Fruit fly (Drosophila melanogaster) whole organism, embryonic: ENCODE results near the gene CG3984.
A peak's percentile ranks its signal among the peaks of the same experiment; 100 is the strongest.

Experiments
- Adf1 ChIP-seq: fragments of 200-800 bp; sonication (Bioruptor generic); IDR thresholded peaks from 2 replicates; pipeline ENCODE4 v1.3.6; 2022; ENCODE audit warnings: missing biosample characterization, missing genetic modification characterization
- Atf6 ChIP-seq: fragments of 200-800 bp; sonication (Bioruptor generic); IDR thresholded peaks from 2 replicates; pipeline ENCODE4 v1.3.6; 2022; ENCODE audit warnings: missing biosample characterization, missing genetic modification characterization
- Awh ChIP-seq: fragments of 200-800 bp; sonication (Bioruptor generic); IDR thresholded peaks from 2 replicates; pipeline ENCODE4, ENCODE4 v1.3.6; 2022; ENCODE audit warnings: missing biosample characterization, missing genetic modification characterization
- CG12071 ChIP-seq: fragments of 200-800 bp; sonication (Bioruptor generic); optimal IDR thresholded peaks from 3 replicates; lab custom pipeline; 2018; ENCODE audit warnings: missing biosample characterization, mild to moderate bottlenecking, missing genetic modification characterization
- CG12219 ChIP-seq: fragments of 200-800 bp; sonication (Bioruptor generic); optimal IDR thresholded peaks from 3 replicates; lab custom pipeline; 2018; ENCODE audit warnings: missing biosample characterization, mild to moderate bottlenecking, missing genetic modification characterization
- CG12299 ChIP-seq: fragments of 200-800 bp; sonication (Bioruptor generic); optimal IDR thresholded peaks from 2 replicates; lab custom pipeline; 2018; ENCODE audit warnings: missing biosample characterization, mild to moderate bottlenecking, missing genetic modification characterization
- CG13123 ChIP-seq: fragments of 200-800 bp; sonication (Bioruptor generic); optimal IDR thresholded peaks from 2 replicates; lab custom pipeline; 2016; ENCODE audit warnings: missing biosample characterization, missing genetic modification characterization
- CG14441 ChIP-seq: fragments of 200-800 bp; sonication (Bioruptor generic); IDR thresholded peaks from 2 replicates; pipeline ENCODE4 v1.3.6; 2022; ENCODE audit warnings: missing biosample characterization, missing genetic modification characterization
- CG15073 ChIP-seq: fragments of 200-800 bp; sonication (Bioruptor generic); optimal IDR thresholded peaks from 2 replicates; lab custom pipeline; 2016; ENCODE audit warnings: missing biosample characterization, missing genetic modification characterization
- CG1603 ChIP-seq: fragments of 200-800 bp; sonication (Bioruptor generic); optimal IDR thresholded peaks from 2 replicates; lab custom pipeline; 2019; ENCODE audit warnings: missing biosample characterization, mild to moderate bottlenecking, missing genetic modification characterization, moderate library complexity
- CG30403 ChIP-seq: fragments of 200-800 bp; sonication (Bioruptor generic); optimal IDR thresholded peaks from 3 replicates; lab custom pipeline; 2016; ENCODE audit warnings: missing biosample characterization, missing genetic modification characterization
- CG31388 ChIP-seq: fragments of 200-800 bp; sonication (Bioruptor generic); optimal IDR thresholded peaks from 2 replicates; lab custom pipeline; 2016; ENCODE audit warnings: missing biosample characterization, missing genetic modification characterization
- CG3407 ChIP-seq: fragments of 200-800 bp; sonication (Bioruptor generic); optimal IDR thresholded peaks from 2 replicates; lab custom pipeline; 2018; ENCODE audit warnings: missing biosample characterization, mild to moderate bottlenecking, missing genetic modification characterization
- CG4328 ChIP-seq: fragments of 200-800 bp; sonication (Bioruptor generic); optimal IDR thresholded peaks from 3 replicates; lab custom pipeline; 2017; ENCODE audit warnings: missing biosample characterization, missing genetic modification reagents, missing genetic modification characterization
- CG4617 ChIP-seq: fragments of 200-800 bp; sonication (Bioruptor generic); optimal IDR thresholded peaks from 3 replicates; lab custom pipeline; 2016; ENCODE audit warnings: missing biosample characterization, missing genetic modification characterization, borderline replicate concordance
- CG7928 ChIP-seq: fragments of 200-800 bp; sonication (Bioruptor generic); optimal IDR thresholded peaks from 2 replicates; lab custom pipeline; 2017; ENCODE audit warnings: missing biosample characterization, mild to moderate bottlenecking, missing genetic modification characterization
- CG8944 ChIP-seq: fragments of 200-800 bp; sonication (Bioruptor generic); optimal IDR thresholded peaks from 3 replicates; lab custom pipeline; 2016; ENCODE audit warnings: missing biosample characterization, missing genetic modification characterization
- D19A ChIP-seq: fragments of 200-800 bp; optimal IDR thresholded peaks from 3 replicates; lab custom pipeline; 2019; ENCODE audit warnings: missing biosample characterization, mild to moderate bottlenecking, missing genetic modification characterization, moderate library complexity
- Ets65A ChIP-seq: fragments of 200-800 bp; sonication (Bioruptor generic); peaks from one replicate; lab custom pipeline; 2016; ENCODE audit warnings: missing biosample characterization, missing genetic modification characterization
- GATAe ChIP-seq: fragments of 200-800 bp; sonication (Bioruptor generic); conservative IDR thresholded peaks from 2 replicates; pipeline ENCODE4 v1.3.6; 2022; ENCODE audit warnings: missing biosample characterization, missing genetic modification characterization
- Gsc ChIP-seq: fragments of 200-800 bp; sonication (Bioruptor generic); IDR thresholded peaks from 2 replicates; pipeline ENCODE4 v1.3.6; 2022; ENCODE audit warnings: missing biosample characterization, missing genetic modification characterization
- H15 ChIP-seq: fragments of 200-800 bp; sonication (Bioruptor generic); IDR thresholded peaks from 3 replicates; pipeline ENCODE4 v1.3.6; 2022; ENCODE audit warnings: missing biosample characterization, missing genetic modification characterization
- HmgZ ChIP-seq: fragments of 200-800 bp; sonication (Bioruptor generic); optimal IDR thresholded peaks from 2 replicates; lab custom pipeline; 2018; ENCODE audit warnings: missing biosample characterization, mild to moderate bottlenecking, missing genetic modification characterization
- Hr39 ChIP-seq: fragments of >200 bp; optimal IDR thresholded peaks from 2 replicates; lab custom pipeline; 2017
- Lhr ChIP-seq: fragments of 200-800 bp; sonication (Bioruptor generic); optimal IDR thresholded peaks from 3 replicates; lab custom pipeline; 2017; ENCODE audit warnings: mild to moderate bottlenecking, missing biosample characterization, missing genetic modification reagents, missing genetic modification characterization
- Lpt ChIP-seq: fragments of >200 bp; optimal IDR thresholded peaks from 2 replicates; lab custom pipeline; 2018; ENCODE audit warnings: missing biosample characterization, missing genetic modification characterization
- Myb ChIP-seq: fragments of 200-800 bp; sonication (Bioruptor generic); optimal IDR thresholded peaks from 2 replicates; lab custom pipeline; 2016; ENCODE audit warnings: missing biosample characterization, missing genetic modification characterization
- NFAT ChIP-seq: fragments of 200-800 bp; sonication (Bioruptor generic); IDR thresholded peaks from 2 replicates; pipeline ENCODE4 v1.3.6; 2022; ENCODE audit warnings: missing biosample characterization, missing genetic modification characterization
- Oaz ChIP-seq: fragments of 200-800 bp; sonication (Bioruptor generic); IDR thresholded peaks from 2 replicates; pipeline ENCODE4 v1.3.6; 2022; ENCODE audit warnings: missing biosample characterization, missing genetic modification characterization
- Poxn ChIP-seq: fragments of 200-800 bp; sonication (Bioruptor generic); IDR thresholded peaks from 2 replicates; pipeline ENCODE4 v1.3.6; 2022; ENCODE audit warnings: missing biosample characterization, missing genetic modification characterization
- Sry-δ ChIP-seq: fragments of 200-800 bp; sonication (Bioruptor generic); optimal IDR thresholded peaks from 2 replicates; lab custom pipeline; 2016; ENCODE audit warnings: missing biosample characterization, missing genetic modification characterization
- amos ChIP-seq: fragments of 200-800 bp; sonication (Bioruptor generic); IDR thresholded peaks from 2 replicates; pipeline ENCODE4 v1.3.6; 2022; ENCODE audit warnings: missing biosample characterization, missing genetic modification characterization; ENCODE audit not compliant: partially characterized antibody
- aop ChIP-seq: fragments of 200-800 bp; sonication (Bioruptor generic); IDR thresholded peaks from 2 replicates; pipeline ENCODE4 v1.3.6; 2022; ENCODE audit warnings: missing biosample characterization, missing genetic modification characterization
- ash1 ChIP-seq: fragments of 200-800 bp; sonication (Bioruptor generic); optimal IDR thresholded peaks from 2 replicates; lab custom pipeline; 2018; ENCODE audit warnings: missing biosample characterization, mild to moderate bottlenecking, missing genetic modification characterization
- bsh ChIP-seq, 2 experiments: fragments of 200-800 bp; sonication (Bioruptor generic); optimal IDR thresholded peaks; 2 replicates each; lab custom pipeline; 2017 to 2018; ENCODE audit warnings: mild to moderate bottlenecking in 2 of 2, missing biosample characterization in 2 of 2, missing genetic modification characterization in 2 of 2, moderate library complexity in 1 of 2
- chif ChIP-seq, 2 experiments: fragments of 200-800 bp; sonication (Bioruptor generic); optimal IDR thresholded peaks; 3 replicates each; lab custom pipeline; 2016; ENCODE audit warnings: missing biosample characterization in 2 of 2, missing genetic modification characterization in 2 of 2
- ci ChIP-seq: fragments of 200-800 bp; sonication (Bioruptor generic); IDR thresholded peaks from 3 replicates; pipeline ENCODE4 v1.3.6; 2022; ENCODE audit warnings: missing biosample characterization, missing genetic modification characterization
- dmrt11E ChIP-seq: fragments of 200-800 bp; sonication (Bioruptor generic); optimal IDR thresholded peaks from 3 replicates; lab custom pipeline; 2018; ENCODE audit warnings: missing biosample characterization, mild to moderate bottlenecking, missing genetic modification characterization, moderate library complexity
- ewg ChIP-seq: fragments of 200-800 bp; sonication (Bioruptor generic); optimal IDR thresholded peaks from 3 replicates; lab custom pipeline; 2017; ENCODE audit warnings: mild to moderate bottlenecking, missing biosample characterization, missing genetic modification reagents, missing genetic modification characterization
- fd102C ChIP-seq: fragments of 200-800 bp; sonication (Bioruptor generic); optimal IDR thresholded peaks from 2 replicates; lab custom pipeline; 2018; ENCODE audit warnings: missing biosample characterization, mild to moderate bottlenecking, missing genetic modification characterization, moderate library complexity
- fd3F ChIP-seq: fragments of 200-800 bp; sonication (Bioruptor generic); optimal IDR thresholded peaks from 2 replicates; lab custom pipeline; 2018; ENCODE audit warnings: missing biosample characterization, mild to moderate bottlenecking, missing genetic modification characterization, moderate library complexity
- her ChIP-seq: fragments of 200-800 bp; sonication (Bioruptor generic); optimal IDR thresholded peaks from 2 replicates; lab custom pipeline; 2016; ENCODE audit warnings: missing biosample characterization, missing genetic modification characterization
- ind ChIP-seq: fragments of 200-800 bp; sonication (Bioruptor generic); optimal IDR thresholded peaks from 3 replicates; lab custom pipeline; 2016; ENCODE audit warnings: missing biosample characterization, missing genetic modification characterization
- jumu ChIP-seq: fragments of 200-800 bp; sonication (Bioruptor generic); optimal IDR thresholded peaks from 3 replicates; lab custom pipeline; 2016; ENCODE audit warnings: missing biosample characterization, missing genetic modification characterization
- knrl ChIP-seq: fragments of 200-800 bp; sonication (Bioruptor generic); IDR thresholded peaks from 3 replicates; pipeline ENCODE4 v1.3.6; 2022; ENCODE audit warnings: missing biosample characterization, missing genetic modification characterization; ENCODE audit not compliant: partially characterized antibody
- luna ChIP-seq: fragments of 200-800 bp; sonication (Bioruptor generic); optimal IDR thresholded peaks from 2 replicates; lab custom pipeline; 2016; ENCODE audit warnings: missing biosample characterization, missing genetic modification characterization
- nom ChIP-seq: fragments of 200-800 bp; sonication (Bioruptor generic); optimal IDR thresholded peaks from 2 replicates; lab custom pipeline; 2017; ENCODE audit warnings: missing biosample characterization, missing genetic modification characterization, mild to moderate bottlenecking, moderate library complexity, missing genetic modification reagents
- psq ChIP-seq: fragments of 200-800 bp; sonication (Bioruptor generic); optimal IDR thresholded peaks from 2 replicates; lab custom pipeline; 2017; ENCODE audit warnings: missing biosample characterization, missing genetic modification characterization
- sna ChIP-seq: fragments of 200-800 bp; sonication (Bioruptor generic); IDR thresholded peaks from 2 replicates; pipeline ENCODE4 v1.3.6; 2022; ENCODE audit warnings: missing biosample characterization, missing genetic modification characterization; ENCODE audit not compliant: partially characterized antibody
- tna ChIP-seq: fragments of 200-800 bp; sonication (Bioruptor generic); IDR thresholded peaks from 2 replicates; pipeline ENCODE4 v1.3.6; 2022; ENCODE audit warnings: missing biosample characterization, missing genetic modification characterization; ENCODE audit not compliant: partially characterized antibody
- trh ChIP-seq: fragments of 200-800 bp; sonication (Bioruptor generic); optimal IDR thresholded peaks from 2 replicates; lab custom pipeline; 2016; ENCODE audit warnings: missing biosample characterization, missing genetic modification characterization
- z ChIP-seq: fragments of 200-800 bp; sonication (Bioruptor generic); IDR thresholded peaks from 3 replicates; pipeline ENCODE4 v1.3.6; 2022; ENCODE audit warnings: missing biosample characterization, missing genetic modification characterization

The CG3984 gene

DNA sequence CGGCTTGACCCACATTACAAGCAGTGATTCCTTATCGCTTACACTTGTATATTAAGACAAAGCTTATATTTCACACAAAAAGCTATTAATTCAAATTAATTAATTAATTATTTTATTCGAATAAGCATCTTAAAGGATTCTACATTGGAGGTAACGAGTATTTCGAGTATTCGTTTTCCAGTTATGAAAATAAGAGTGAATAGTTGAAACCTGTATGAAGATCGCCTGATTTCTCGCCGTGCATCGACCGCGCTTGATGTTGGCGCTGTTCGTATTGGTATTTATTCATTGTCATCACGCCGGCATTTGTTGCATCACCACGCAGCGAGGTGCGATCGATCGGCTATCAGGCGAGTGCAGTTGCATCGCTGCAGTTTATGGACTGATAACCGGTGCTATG lies 8.5 kb downstream of the CG3984 start (continued):
- TF ChIP-seq Sry-δ (GFP tag; lab: Kevin White, UChicago) (no peak), fd102C (GFP tag; lab: Kevin White, UChicago) (no peak), bsh (GFP tag; optimal IDR thresholded peaks at IDR 0.05; lab: Kevin White, UChicago) (peak in 1 of 2 experiments; percentile 69), ash1 (no peak), HmgZ (tag; lab: Kevin White, UChicago) (peak; percentile 5), CG12071 (GFP tag; lab: Kevin White, UChicago) (peak; percentile 9), CG13123 (GFP tag; lab: Kevin White, UChicago) (no peak), sna (GFP tag; lab: Robert Waterston, UW) (no peak), CG31388 (GFP tag; lab: Kevin White, UChicago) (no peak), tna (GFP tag; lab: Robert Waterston, UW) (no peak), fd3F (no peak), Adf1 (GFP tag; lab: Robert Waterston, UW) (peak; percentile 31; the same call in 1 of the 2 replicates), Hr39 (lab: Kevin White, UChicago) (no peak), Ets65A (no peak), CG12219 (peak; percentile 16), CG14441 (peak; percentile 64), her (GFP tag; lab: Kevin White, UChicago) (no peak), amos (GFP tag; lab: Robert Waterston, UW) (no peak), CG15073 (GFP tag; lab: Kevin White, UChicago) (no peak), Awh (0 out of 2 replicates have a peak, but pooled peaks have one; percentile 25), CG30403 (GFP tag; lab: Kevin White, UChicago) (peak; percentile 48), z (no peak), knrl (GFP tag; lab: Robert Waterston, UW) (no peak), CG4617 (no peak), psq (GFP tag; lab: Kevin White, UChicago) (no peak), CG8944 (GFP tag; lab: Kevin White, UChicago) (no peak), D19A (tag; lab: Kevin White, UChicago) (peak; percentile 14), ind (GFP tag; lab: Kevin White, UChicago) (peak; percentile 57), Lhr (GFP tag; lab: Kevin White, UChicago) (no peak), GATAe (GFP tag; lab: Robert Waterston, UW) (no peak), CG7928 (GFP tag; lab: Kevin White, UChicago) (no peak), luna (GFP tag; lab: Kevin White, UChicago) (no peak), nom (GFP tag; lab: Kevin White, UChicago) (no peak), ewg (peak; percentile 26), CG3407 (GFP tag; lab: Kevin White, UChicago) (peak; percentile 6), H15 (GFP tag; lab: Robert Waterston, UW) (0 out of 3 replicates have a peak, but pooled peaks have one; percentile 51), Myb (GFP tag; lab: Kevin White, UChicago) (no peak), trh (GFP tag; lab: Kevin White, UChicago) (no peak), CG12299 (tag; lab: Kevin White, UChicago) (no peak), Oaz (GFP tag; lab: Robert Waterston, UW) (no peak), Poxn (GFP tag; lab: Robert Waterston, UW) (no peak), Lpt (GFP tag; lab: Kevin White, UChicago) (no peak), aop (GFP tag; lab: Robert Waterston, UW) (no peak), Atf6 (GFP tag; lab: Robert Waterston, UW) (peak; percentile 53; the same call in 1 of the 2 replicates), dmrt11E (tag; lab: Kevin White, UChicago) (peak; percentile 52), ci (GFP tag; lab: Robert Waterston, UW) (peak; percentile 80; the same call in 2 of the 3 replicates), Gsc (no peak), jumu (GFP tag; lab: Kevin White, UChicago) (no peak), CG4328 (GFP tag; lab: Kevin White, UChicago) (no peak), chif (GFP tag; optimal IDR thresholded peaks at IDR 0.05; lab: Kevin White, UChicago) (peak in 1 of 2 experiments; percentile 9), CG1603 (tag; lab: Kevin White, UChicago) (no peak), NFAT (no peak)
